Fruit fly (Drosophila melanogaster): ENCODE data around the gene SC35.

DNA sequence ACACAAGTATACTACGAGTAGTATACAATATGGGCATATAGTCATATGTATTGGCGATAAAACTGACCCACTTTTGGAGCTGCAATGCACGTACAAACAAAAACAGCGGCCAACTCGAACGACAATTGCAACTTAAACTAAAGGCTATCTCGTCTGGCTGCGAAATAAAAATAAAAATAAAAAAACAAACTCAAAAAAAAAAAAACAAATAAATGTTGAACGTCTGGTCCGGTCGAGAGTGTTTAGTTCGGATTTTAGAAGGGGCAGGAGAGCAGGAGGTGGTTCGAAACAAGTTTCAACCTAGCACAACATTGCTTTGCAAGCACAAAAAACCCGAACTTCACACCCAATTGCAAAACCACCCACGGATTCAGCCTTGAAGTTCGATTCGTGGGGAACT is 37.5 kb upstream of the SC35 start:
- TF ChIP-seq CG14711 (tag; optimal IDR thresholded peaks at IDR 0.05) (no peak), CG33017 (tag; optimal IDR thresholded peaks at IDR 0.05) (no peak), Crg-1 (GFP tag; optimal IDR thresholded peaks at IDR 0.05) (no peak), CG7045 (GFP tag; optimal IDR thresholded peaks at IDR 0.05) (no peak), Mnt (GFP tag; optimal IDR thresholded peaks at IDR 0.05) (no peak)
